Fruit fly (Drosophila melanogaster): ENCODE results near the gene Vps60.

The Vps60 gene

DNA sequence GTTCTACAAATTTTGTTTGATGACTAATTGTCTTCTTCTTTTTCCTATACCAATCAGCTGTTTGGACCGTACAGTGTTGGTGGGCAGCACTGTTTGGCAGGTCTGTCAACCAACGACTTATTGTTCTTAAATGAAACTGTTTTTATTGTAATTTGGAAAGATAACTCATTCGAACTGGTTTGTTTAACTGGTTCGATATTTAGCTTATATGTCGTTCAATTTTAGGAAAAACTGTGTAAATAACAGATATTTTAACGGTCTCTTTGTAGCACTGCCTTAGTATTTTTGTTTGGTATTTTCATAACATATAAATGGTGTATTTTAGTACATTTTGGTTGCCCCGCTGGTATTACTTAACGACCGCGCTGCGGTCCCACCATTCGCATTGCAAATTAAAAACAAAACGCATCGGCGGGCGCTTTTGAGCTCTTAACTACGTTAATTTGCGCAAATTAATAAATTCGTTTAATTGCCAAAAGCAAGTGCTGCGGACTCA is at the start of gene Vps60, which contains the start of gene anchor (continued):
- no peak for TF ChIP-seq nerfin-2 (GFP tag; IDR thresholded peaks at IDR 0.05; ENCODE audit: partially characterized antibody)
- no peak for TF ChIP-seq cg (GFP tag; optimal IDR thresholded peaks at IDR 0.05)
- TF ChIP-seq hbn (GFP tag; IDR thresholded peaks at IDR 0.05; ENCODE audit: partially characterized antibody) = no peak
- peak in 1 of 3 experiments; percentile 45 for TF ChIP-seq lola (GFP tag; optimal IDR thresholded peaks at IDR 0.05)
- TF ChIP-seq scrt (GFP tag; optimal IDR thresholded peaks at IDR 0.05) = peak; percentile 8
- peak; percentile 65 for TF ChIP-seq repo (GFP tag; optimal IDR thresholded peaks at IDR 0.05)
- peak; percentile 68 for TF ChIP-seq CG11504 (tag; optimal IDR thresholded peaks at IDR 0.05)
- TF ChIP-seq Abd-B (GFP tag; optimal IDR thresholded peaks at IDR 0.05) = peak; percentile 23
- TF ChIP-seq run (tag; optimal IDR thresholded peaks at IDR 0.05) = no peak
- no peak for TF ChIP-seq Mrtf (GFP tag; IDR thresholded peaks at IDR 0.05)
- no peak for TF ChIP-seq corto (GFP tag; optimal IDR thresholded peaks at IDR 0.05)
- TF ChIP-seq wdn (GFP tag; IDR thresholded peaks at IDR 0.05) = no peak
- TF ChIP-seq CG7556 (GFP tag; optimal IDR thresholded peaks at IDR 0.05) = peak; percentile 59
- TF ChIP-seq CG10979 (tag; optimal IDR thresholded peaks at IDR 0.05) = peak; percentile 43
- peak; percentile 80 for TF ChIP-seq ERR (GFP tag; optimal IDR thresholded peaks at IDR 0.05)
- TF ChIP-seq CG9215 (GFP tag; IDR thresholded peaks at IDR 0.05) = no peak; the same call in 1 of the 2 replicates
- TF ChIP-seq CG17328 (GFP tag; IDR thresholded peaks at IDR 0.05) = no peak
- no peak for TF ChIP-seq CG4730 (GFP tag; IDR thresholded peaks at IDR 0.05)
- peak; percentile 69 for TF ChIP-seq HmgD (GFP tag; optimal IDR thresholded peaks at IDR 0.05)
- peak; percentile 47 for TF ChIP-seq CG7839 (tag; optimal IDR thresholded peaks at IDR 0.05)
- TF ChIP-seq CG33557 (GFP tag; optimal IDR thresholded peaks at IDR 0.05) = peak; percentile 48
- TF ChIP-seq pnt (GFP tag; optimal IDR thresholded peaks at IDR 0.05) = peak; percentile 35
- TF ChIP-seq croc (GFP tag; conservative IDR thresholded peaks at IDR 0.05) = no peak
- TF ChIP-seq cas (GFP tag; IDR thresholded peaks at IDR 0.05) = no peak
- TF ChIP-seq Awh (GFP tag; IDR thresholded peaks at IDR 0.05) = no peak
- TF ChIP-seq vvl (GFP tag; IDR thresholded peaks at IDR 0.05) = peak; percentile 68
- TF ChIP-seq ems (GFP tag; optimal IDR thresholded peaks at IDR 0.05) = peak; percentile 75
- no peak for TF ChIP-seq ase (GFP tag; IDR thresholded peaks at IDR 0.05)
- TF ChIP-seq chn (GFP tag; optimal IDR thresholded peaks at IDR 0.05) = peak; percentile 71
- peak; percentile 67 for TF ChIP-seq Hsf (GFP tag; optimal IDR thresholded peaks at IDR 0.05)
- no peak for TF ChIP-seq Rx (GFP tag; IDR thresholded peaks at IDR 0.05)
- no peak for TF ChIP-seq Trl (optimal IDR thresholded peaks at IDR 0.05)
- peak; percentile 64 for TF ChIP-seq Trl (GFP tag; optimal IDR thresholded peaks at IDR 0.05)
- TF ChIP-seq Vsx1 (GFP tag; optimal IDR thresholded peaks at IDR 0.05) = peak; percentile 50
- TF ChIP-seq ssp (GFP tag; IDR thresholded peaks at IDR 0.05) = no peak
- TF ChIP-seq Dad (GFP tag; optimal IDR thresholded peaks at IDR 0.05) = peak; percentile 25
- TF ChIP-seq Side (GFP tag; optimal IDR thresholded peaks at IDR 0.05) = peak; percentile 76
- no peak for TF ChIP-seq sc (optimal IDR thresholded peaks at IDR 0.05)
- no peak for TF ChIP-seq sc (GFP tag; optimal IDR thresholded peaks at IDR 0.05)
- TF ChIP-seq CG9932 (GFP tag; IDR thresholded peaks at IDR 0.05) = peak; percentile 62
- TF ChIP-seq CG17912 (GFP tag; optimal IDR thresholded peaks at IDR 0.05) = no peak
- TF ChIP-seq CG8388 (GFP tag; optimal IDR thresholded peaks at IDR 0.05) = peak; percentile 48
- peak; percentile 83 for TF ChIP-seq lbe (GFP tag; optimal IDR thresholded peaks at IDR 0.05)
- TF ChIP-seq Sox102F (GFP tag; optimal IDR thresholded peaks at IDR 0.05) = peak; percentile 22
- peak; percentile 18 for TF ChIP-seq CG8290 (GFP tag; optimal IDR thresholded peaks at IDR 0.05)
- TF ChIP-seq CG8290 (tag; optimal IDR thresholded peaks at IDR 0.05) = no peak
- TF ChIP-seq Oaz (GFP tag; IDR thresholded peaks at IDR 0.05) = no peak
- TF ChIP-seq CG18011 (GFP tag; optimal IDR thresholded peaks at IDR 0.05) = peak; percentile 59
- TF ChIP-seq CG1233 (GFP tag; optimal IDR thresholded peaks at IDR 0.05) = no peak
- TF ChIP-seq maf-S (GFP tag; optimal IDR thresholded peaks at IDR 0.05) = peak; percentile 65
- TF ChIP-seq Hey (tag; optimal IDR thresholded peaks at IDR 0.05) = no peak
- peak; percentile 2 for TF ChIP-seq cato (GFP tag; optimal IDR thresholded peaks at IDR 0.05; ENCODE audit: borderline replicate concordance)

Measured in whole organism, embryonic.